Fruit fly (Drosophila melanogaster): ENCODE data around the gene Slob.

DNA sequence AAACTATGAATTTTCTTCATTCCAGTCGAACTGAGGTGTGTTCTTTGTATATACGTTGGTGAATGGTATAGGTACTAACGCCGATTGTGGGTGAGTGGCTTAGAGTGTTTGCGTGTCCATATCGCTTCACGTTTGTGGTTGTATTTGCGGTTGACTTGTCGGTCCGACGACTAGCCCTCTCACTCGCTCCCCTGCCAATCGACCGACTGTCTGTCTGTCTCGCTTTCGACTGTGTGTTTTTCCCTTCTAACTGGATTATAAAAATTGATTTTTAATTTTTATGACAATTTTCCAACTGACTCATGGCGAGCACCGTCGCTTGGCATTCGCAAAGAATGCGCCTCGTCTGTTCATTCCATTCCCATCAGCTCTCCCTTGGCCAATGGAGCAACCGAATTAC, 15.3 kb downstream of the Slob start:
- TF ChIP-seq Clk (GFP tag; optimal IDR thresholded peaks at IDR 0.05) = no peak
- TF ChIP-seq Hr96 (GFP tag; optimal IDR thresholded peaks at IDR 0.05) = no peak
- no peak for TF ChIP-seq Crg-1 (GFP tag; optimal IDR thresholded peaks at IDR 0.05)
- no peak for TF ChIP-seq CG12768 (GFP tag; optimal IDR thresholded peaks at IDR 0.05)
- TF ChIP-seq CG33017 (tag; optimal IDR thresholded peaks at IDR 0.05) = no peak
- no peak for TF ChIP-seq kay (GFP tag; ENCODE audit: borderline replicate concordance)
- no peak for TF ChIP-seq ovo (GFP tag; optimal IDR thresholded peaks at IDR 0.05)

Measured in whole organism, adult.